Fruit fly (Drosophila melanogaster): ENCODE data around the gene dj.

dj gene

DNA sequence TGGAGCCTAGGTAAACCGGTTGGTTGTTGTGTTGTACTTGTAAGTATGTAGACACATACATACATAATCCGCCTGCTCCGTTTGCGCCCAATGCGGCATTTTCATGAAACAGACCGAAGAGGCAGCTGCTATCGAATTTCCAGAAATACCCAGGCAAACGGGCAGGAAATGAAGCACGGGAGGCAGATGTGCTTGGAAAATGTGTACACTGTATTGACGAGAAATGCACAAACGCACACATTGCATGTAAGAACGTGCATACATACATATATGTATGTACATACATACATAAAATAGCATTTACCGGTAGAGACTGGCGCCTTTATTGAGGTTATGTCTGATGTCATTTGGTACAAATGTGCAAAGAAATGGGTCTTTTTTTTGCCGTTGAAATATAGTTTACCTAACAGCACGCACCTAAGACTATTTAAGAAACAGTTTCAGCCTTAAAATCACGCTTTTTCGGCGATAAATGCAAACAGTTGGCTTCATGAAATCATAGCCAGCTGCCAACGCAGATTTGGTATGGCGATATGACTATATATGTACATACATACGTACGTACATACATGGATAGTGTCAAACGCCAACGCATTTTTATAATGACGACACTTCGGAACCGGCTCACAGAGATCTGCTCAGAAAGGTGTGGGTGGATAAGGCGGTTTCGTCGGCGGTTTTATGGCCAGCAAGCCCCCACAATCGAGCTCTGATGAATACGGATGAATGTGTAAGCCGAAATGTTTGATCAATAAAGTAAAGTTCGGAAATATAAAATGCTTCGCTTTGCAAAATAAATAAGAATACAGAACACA, 30.6 kb downstream of the dj start (continued):
- TF ChIP-seq CG6175 (GFP tag; IDR thresholded peaks at IDR 0.05) (no peak), CG14667 (GFP tag; IDR thresholded peaks at IDR 0.05) (no peak), ara (GFP tag; IDR thresholded peaks at IDR 0.05) (no peak), CG9797 (GFP tag; optimal IDR thresholded peaks at IDR 0.05) (no peak), CG11695 (GFP tag; IDR thresholded peaks at IDR 0.05) (no peak), chm (GFP tag; IDR thresholded peaks at IDR 0.05) (peak; percentile 45; the same call in 1 of the 2 replicates), mam (GFP tag; optimal IDR thresholded peaks at IDR 0.05) (no peak), ci (GFP tag; IDR thresholded peaks at IDR 0.05) (peak; percentile 53; the same call in 1 of the 3 replicates), CG14710 (tag; optimal IDR thresholded peaks at IDR 0.05) (peak; percentile 12), nau (GFP tag; optimal IDR thresholded peaks at IDR 0.05) (no peak), sd (tag; optimal IDR thresholded peaks at IDR 0.05) (peak; percentile 34), CG17361 (GFP tag; IDR thresholded peaks at IDR 0.05) (no peak), aop (GFP tag; IDR thresholded peaks at IDR 0.05) (no peak), CG18476 (GFP tag; optimal IDR thresholded peaks at IDR 0.05) (no peak), chinmo (GFP tag; IDR thresholded peaks at IDR 0.05; ENCODE audit: partially characterized antibody) (no peak; the same call in 2 of the 4 replicates), CG7839 (tag; optimal IDR thresholded peaks at IDR 0.05) (no peak), CG7556 (GFP tag; optimal IDR thresholded peaks at IDR 0.05) (no peak), Antp (GFP tag; optimal IDR thresholded peaks at IDR 0.05) (no peak), fd96Cb (tag; optimal IDR thresholded peaks at IDR 0.05) (no peak), hkb (optimal IDR thresholded peaks at IDR 0.05) (no peak), hkb (GFP tag; IDR thresholded peaks at IDR 0.05) (no peak), pan (optimal IDR thresholded peaks at IDR 0.05) (no peak), pan (GFP tag; optimal IDR thresholded peaks at IDR 0.05 in 1 of 2, IDR thresholded peaks at IDR 0.05 in 1 of 2) (no peak), CG30431 (GFP tag; optimal IDR thresholded peaks at IDR 0.05) (no peak), Dp (GFP tag; optimal IDR thresholded peaks at IDR 0.05) (no peak), Stat92E (GFP tag; optimal IDR thresholded peaks at IDR 0.05) (no peak), her (GFP tag; optimal IDR thresholded peaks at IDR 0.05) (no peak), twi (tag; optimal IDR thresholded peaks at IDR 0.05) (peak; percentile 81), CG30020 (tag; optimal IDR thresholded peaks at IDR 0.05) (peak; percentile 67), Ravus (GFP tag; IDR thresholded peaks at IDR 0.05) (no peak), CG10431 (GFP tag; optimal IDR thresholded peaks at IDR 0.05) (peak; percentile 34), Lhr (GFP tag; optimal IDR thresholded peaks at IDR 0.05) (no peak), dm (GFP tag; optimal IDR thresholded peaks at IDR 0.05) (peak; percentile 3), Sox102F (GFP tag; optimal IDR thresholded peaks at IDR 0.05) (no peak), CG17829 (tag; optimal IDR thresholded peaks at IDR 0.05) (peak; percentile 27), unc-4 (GFP tag; IDR thresholded peaks at IDR 0.05; ENCODE audit: partially characterized antibody) (no peak), CG4424 (GFP tag; optimal IDR thresholded peaks at IDR 0.05) (no peak), da (GFP tag; optimal IDR thresholded peaks at IDR 0.05) (peak; percentile 53), Drgx (GFP tag; IDR thresholded peaks at IDR 0.05) (no peak), CG12942 (GFP tag; optimal IDR thresholded peaks at IDR 0.05) (no peak), lov (optimal IDR thresholded peaks at IDR 0.05) (no peak), lov (GFP tag; IDR thresholded peaks at IDR 0.05) (no peak), CG18599 (GFP tag; optimal IDR thresholded peaks at IDR 0.05) (no peak), onecut (GFP tag; IDR thresholded peaks at IDR 0.05) (peak; percentile 62; the same call in 1 of the 2 replicates), sens-2 (GFP tag; IDR thresholded peaks at IDR 0.05) (no peak), corto (GFP tag; optimal IDR thresholded peaks at IDR 0.05) (peak; percentile 56), lola (GFP tag; optimal IDR thresholded peaks at IDR 0.05) (peak in 1 of 3 experiments; percentile 32), kah (GFP tag; optimal IDR thresholded peaks at IDR 0.05) (no peak), CG10147 (GFP tag; optimal IDR thresholded peaks at IDR 0.05) (no peak), ash1 (GFP tag; optimal IDR thresholded peaks at IDR 0.05) (no peak)
